Fruit fly (Drosophila melanogaster) whole organism, embryonic: ENCODE data around the gene CG43251.
A peak's percentile ranks its signal among the peaks of the same experiment; 100 is the strongest.

Source experiments
- CG10147 ChIP-seq: fragments of 200-800 bp; sonication (Bioruptor generic); optimal IDR thresholded peaks from 2 replicates; lab custom pipeline; 2019; ENCODE audit warnings: missing biosample characterization, mild to moderate bottlenecking, missing genetic modification characterization, moderate library complexity
- CG10366 ChIP-seq: fragments of 200-800 bp; sonication (Bioruptor generic); IDR thresholded peaks from 2 replicates; pipeline ENCODE4 v1.3.6; 2022; ENCODE audit warnings: missing biosample characterization, missing genetic modification characterization
- CG10543 ChIP-seq: fragments of 200-800 bp; sonication (Bioruptor generic); optimal IDR thresholded peaks from 3 replicates; lab custom pipeline; 2017; ENCODE audit warnings: missing biosample characterization, mild to moderate bottlenecking, missing genetic modification characterization, moderate library complexity
- CG10979 ChIP-seq: fragments of 200-800 bp; sonication (Bioruptor generic); optimal IDR thresholded peaks from 2 replicates; lab custom pipeline; 2018; ENCODE audit warnings: missing biosample characterization, mild to moderate bottlenecking, missing genetic modification characterization, moderate library complexity
- CG11085 ChIP-seq: fragments of 200-800 bp; sonication (Bioruptor generic); IDR thresholded peaks from 2 replicates; pipeline ENCODE4 v1.3.6; 2022; ENCODE audit warnings: missing biosample characterization, missing genetic modification characterization
- CG11504 ChIP-seq: fragments of 200-800 bp; sonication (Bioruptor generic); optimal IDR thresholded peaks from 3 replicates; lab custom pipeline; 2019; ENCODE audit warnings: missing biosample characterization, mild to moderate bottlenecking, missing genetic modification characterization, moderate library complexity
- CG12299 ChIP-seq: fragments of 200-800 bp; sonication (Bioruptor generic); optimal IDR thresholded peaks from 2 replicates; lab custom pipeline; 2018; ENCODE audit warnings: missing biosample characterization, mild to moderate bottlenecking, missing genetic modification characterization
- CG1233 ChIP-seq: fragments of 200-800 bp; sonication (Bioruptor generic); optimal IDR thresholded peaks from 4 replicates; lab custom pipeline; 2018; ENCODE audit warnings: missing biosample characterization, mild to moderate bottlenecking, missing genetic modification characterization
- CG13775 ChIP-seq: fragments of 200-800 bp; sonication (Bioruptor generic); optimal IDR thresholded peaks from 3 replicates; lab custom pipeline; 2017; ENCODE audit warnings: missing biosample characterization, mild to moderate bottlenecking, missing genetic modification characterization
- CG14710 ChIP-seq: fragments of 200-800 bp; sonication (Bioruptor generic); optimal IDR thresholded peaks from 3 replicates; lab custom pipeline; 2019; ENCODE audit warnings: missing biosample characterization, mild to moderate bottlenecking, missing genetic modification characterization, moderate library complexity
- CG15011 ChIP-seq: fragments of 200-800 bp; sonication (Bioruptor generic); optimal IDR thresholded peaks from 3 replicates; lab custom pipeline; 2018; ENCODE audit warnings: missing biosample characterization, mild to moderate bottlenecking, missing genetic modification characterization
- CG1647 ChIP-seq: fragments of 200-800 bp; sonication (Bioruptor generic); optimal IDR thresholded peaks from 3 replicates; lab custom pipeline; 2016; ENCODE audit warnings: missing biosample characterization, missing genetic modification characterization
- CG16813 ChIP-seq: fragments of 200-800 bp; sonication (Bioruptor generic); IDR thresholded peaks from 3 replicates; pipeline ENCODE4 v1.3.6; 2022; ENCODE audit warnings: missing biosample characterization, missing genetic modification characterization; ENCODE audit not compliant: partially characterized antibody
- CG17802 ChIP-seq: fragments of 200-800 bp; sonication (Bioruptor generic); optimal IDR thresholded peaks from 2 replicates; lab custom pipeline; 2018; ENCODE audit warnings: missing biosample characterization, mild to moderate bottlenecking, missing genetic modification characterization, moderate library complexity
- CG1792 ChIP-seq: fragments of 200-800 bp; sonication (Bioruptor generic); optimal IDR thresholded peaks from 2 replicates; lab custom pipeline; 2016; ENCODE audit warnings: missing biosample characterization, missing genetic modification characterization
- CG2875 ChIP-seq: fragments of 200-800 bp; sonication (Bioruptor generic); optimal IDR thresholded peaks from 2 replicates; lab custom pipeline; 2017; ENCODE audit warnings: missing biosample characterization, mild to moderate bottlenecking, missing genetic modification characterization, missing genetic modification reagents
- CG31365 ChIP-seq: fragments of 200-800 bp; sonication (Bioruptor generic); optimal IDR thresholded peaks from 2 replicates; lab custom pipeline; 2018; ENCODE audit warnings: missing biosample characterization, mild to moderate bottlenecking, missing genetic modification characterization
- CG3281 ChIP-seq: fragments of 200-800 bp; sonication (Bioruptor generic); optimal IDR thresholded peaks from 3 replicates; lab custom pipeline; 2017; ENCODE audit warnings: missing biosample characterization, mild to moderate bottlenecking, missing genetic modification characterization
- CG34376 ChIP-seq: fragments of 200-800 bp; sonication (Bioruptor generic); optimal IDR thresholded peaks from 2 replicates; lab custom pipeline; 2018; ENCODE audit warnings: missing biosample characterization, mild to moderate bottlenecking, missing genetic modification characterization
- CG3838 ChIP-seq: fragments of 200-800 bp; sonication (Bioruptor generic); optimal IDR thresholded peaks from 3 replicates; lab custom pipeline; 2016; ENCODE audit warnings: missing biosample characterization, missing genetic modification characterization
- CG3847 ChIP-seq: fragments of 200-800 bp; sonication (Bioruptor generic); IDR thresholded peaks from 2 replicates; pipeline ENCODE4 v1.3.6; 2022; ENCODE audit warnings: missing biosample characterization, missing genetic modification characterization
- CG4282 ChIP-seq: fragments of 200-800 bp; sonication (Bioruptor generic); optimal IDR thresholded peaks from 2 replicates; lab custom pipeline; 2016; ENCODE audit warnings: missing biosample characterization, missing genetic modification characterization
- CG7357 ChIP-seq: fragments of 200-800 bp; sonication (Bioruptor generic); IDR thresholded peaks from 3 replicates; pipeline ENCODE4 v1.3.6; 2022; ENCODE audit warnings: missing biosample characterization, missing genetic modification characterization
- CG7839 ChIP-seq: fragments of 200-800 bp; sonication (Bioruptor generic); optimal IDR thresholded peaks from 3 replicates; lab custom pipeline; 2018; ENCODE audit warnings: missing biosample characterization, mild to moderate bottlenecking, missing genetic modification characterization, moderate library complexity
- CG9797 ChIP-seq: fragments of 200-800 bp; sonication (Bioruptor generic); optimal IDR thresholded peaks from 3 replicates; lab custom pipeline; 2018; ENCODE audit warnings: missing biosample characterization, mild to moderate bottlenecking, missing genetic modification characterization
- Fer2 ChIP-seq: fragments of 200-800 bp; sonication (Bioruptor generic); optimal IDR thresholded peaks from 2 replicates; lab custom pipeline; 2018; ENCODE audit warnings: missing biosample characterization, mild to moderate bottlenecking, missing genetic modification characterization, moderate library complexity
- Fer3 ChIP-seq: fragments of 200-800 bp; sonication (Bioruptor generic); optimal IDR thresholded peaks from 2 replicates; lab custom pipeline; 2018; ENCODE audit warnings: missing biosample characterization, mild to moderate bottlenecking, missing genetic modification characterization, moderate library complexity
- Gug ChIP-seq: fragments of 200-800 bp; sonication (Bioruptor generic); IDR thresholded peaks from 4 replicates; pipeline ENCODE4 v1.3.6; 2022; ENCODE audit warnings: missing biosample characterization, missing genetic modification characterization
- Hr78 ChIP-seq, 2 experiments: fragments of 200-800 bp in 1 of 2; fragments of >200 bp in 1 of 2; sonication (Bioruptor generic) in 1 of 2; optimal IDR thresholded peaks; 2 replicates each; lab custom pipeline; 2017 to 2019; ENCODE audit warnings: missing biosample characterization in 2 of 2, missing genetic modification characterization in 2 of 2, mild to moderate bottlenecking in 1 of 2, moderate library complexity in 1 of 2
- Jarid2 ChIP-seq: fragments of 200-800 bp; sonication (Bioruptor generic); optimal IDR thresholded peaks from 3 replicates; lab custom pipeline; 2017; ENCODE audit warnings: mild to moderate bottlenecking, missing biosample characterization, missing genetic modification reagents, missing genetic modification characterization
- Med ChIP-seq: fragments of 200-800 bp; sonication (Bioruptor generic); peaks from one replicate; lab custom pipeline; 2016; ENCODE audit warnings: missing biosample characterization, missing genetic modification characterization, mild to moderate bottlenecking, inconsistent platforms, moderate library complexity
- Myb ChIP-seq: fragments of 200-800 bp; sonication (Bioruptor generic); optimal IDR thresholded peaks from 2 replicates; lab custom pipeline; 2016; ENCODE audit warnings: missing biosample characterization, missing genetic modification characterization
- NC2β ChIP-seq: fragments of 200-800 bp; sonication (Bioruptor generic); optimal IDR thresholded peaks from 2 replicates; lab custom pipeline; 2016; ENCODE audit warnings: missing biosample characterization, missing genetic modification characterization
- Nf-YC ChIP-seq: fragments of 200-800 bp; optimal IDR thresholded peaks from 3 replicates; lab custom pipeline; 2019; ENCODE audit warnings: missing biosample characterization, mild to moderate bottlenecking, missing genetic modification characterization, moderate library complexity
- cad ChIP-seq: fragments of >200 bp; optimal IDR thresholded peaks from 2 replicates; lab custom pipeline; 2017; ENCODE audit warnings: missing biosample characterization, missing genetic modification characterization
- chn ChIP-seq: fragments of 200-800 bp; sonication (Bioruptor generic); optimal IDR thresholded peaks from 2 replicates; lab custom pipeline; 2016; ENCODE audit warnings: missing biosample characterization, missing genetic modification characterization
- crp ChIP-seq, 2 experiments: fragments of 200-800 bp; sonication (Bioruptor generic); optimal IDR thresholded peaks; 2 replicates in 1 of 2; 3 replicates in 1 of 2; lab custom pipeline; 2017; ENCODE audit warnings: missing biosample characterization in 2 of 2, missing genetic modification characterization in 2 of 2, mild to moderate bottlenecking in 1 of 2, moderate library complexity in 1 of 2
- grn ChIP-seq: fragments of 200-800 bp; sonication (Bioruptor generic); optimal IDR thresholded peaks from 3 replicates; lab custom pipeline; 2017; ENCODE audit warnings: missing biosample characterization, missing genetic modification characterization
- kni ChIP-seq: fragments of 200-800 bp; sonication (Bioruptor generic); optimal IDR thresholded peaks from 3 replicates; lab custom pipeline; 2017; ENCODE audit warnings: mild to moderate bottlenecking, missing biosample characterization, missing genetic modification reagents, missing genetic modification characterization
- pb ChIP-seq: fragments of 200-800 bp; sonication (Bioruptor generic); optimal IDR thresholded peaks from 3 replicates; lab custom pipeline; 2016; ENCODE audit warnings: missing biosample characterization, missing genetic modification characterization
- peb ChIP-seq: fragments of 200-800 bp; sonication (Bioruptor generic); IDR thresholded peaks from 2 replicates; pipeline ENCODE4 v1.3.6; 2022; ENCODE audit warnings: missing biosample characterization, missing genetic modification characterization
- prd ChIP-seq, 3 experiments: fragments of >200 bp in 2 of 3; fragments of 200-800 bp in 1 of 3; sonication (Bioruptor generic) in 1 of 3; optimal IDR thresholded peaks in 2 of 3; IDR thresholded peaks in 1 of 3; 2 replicates in 2 of 3; 3 replicates in 1 of 3; pipeline versions ENCODE4 v1.3.6 to Lab custom; 2017 to 2022; ENCODE audit warnings: missing biosample characterization in 1 of 3, missing genetic modification characterization in 1 of 3
- sr ChIP-seq: fragments of 200-800 bp; sonication (Bioruptor generic); IDR thresholded peaks from 3 replicates; pipeline ENCODE4 v1.3.6; 2022; ENCODE audit warnings: missing biosample characterization, missing genetic modification characterization
- wor ChIP-seq: fragments of 200-800 bp; sonication (Bioruptor generic); IDR thresholded peaks from 2 replicates; pipeline ENCODE4 v1.3.6; 2022; ENCODE audit warnings: missing biosample characterization, missing genetic modification characterization
- zen ChIP-seq: fragments of 200-800 bp; sonication (Bioruptor generic); optimal IDR thresholded peaks from 3 replicates; lab custom pipeline; 2018; ENCODE audit warnings: missing biosample characterization, mild to moderate bottlenecking, missing genetic modification characterization, moderate library complexity

The CG43251 gene

dm6 chr3L:20784812-20785671, 26.4 kb downstream of the CG43251 start (continued):
- TF ChIP-seq CG3847 (GFP tag; lab: Robert Waterston, UW) (no peak), CG4282 (GFP tag; lab: Kevin White, UChicago) (no peak), CG1792 (no peak), wor (GFP tag; lab: Robert Waterston, UW) (no peak), Jarid2 (GFP tag; lab: Kevin White, UChicago) (peak; percentile 85), Gug (GFP tag; lab: Robert Waterston, UW) (0 out of 4 replicates have a peak, but pooled peaks have one; percentile 39), CG3281 (peak; percentile 68), CG11504 (tag; lab: Kevin White, UChicago) (peak; percentile 61), pb (GFP tag; lab: Kevin White, UChicago) (no peak), CG9797 (GFP tag; lab: Kevin White, UChicago) (no peak), CG10147 (peak; percentile 48), grn (GFP tag; lab: Kevin White, UChicago) (peak; percentile 92), Myb (GFP tag; lab: Kevin White, UChicago) (peak; percentile 49), CG2875 (GFP tag; lab: Kevin White, UChicago) (no peak), cad (GFP tag; lab: Kevin White, UChicago) (peak; percentile 19), CG10543 (GFP tag; lab: Kevin White, UChicago) (peak; percentile 59), CG7357 (GFP tag; lab: Robert Waterston, UW) (no peak), zen (tag; lab: Kevin White, UChicago) (peak; percentile 46)

- no peak for TF ChIP-seq kni (GFP tag; lab: Kevin White, UChicago)
- TF ChIP-seq CG3838 (GFP tag; lab: Kevin White, UChicago) = no peak
- TF ChIP-seq NC2β (GFP tag; lab: Kevin White, UChicago) = no peak
- no peak for TF ChIP-seq sr (GFP tag; lab: Robert Waterston, UW)
- TF ChIP-seq chn = no peak
- no peak for TF ChIP-seq CG7839 (tag; lab: Kevin White, UChicago)
- TF ChIP-seq crp (GFP tag; optimal IDR thresholded peaks at IDR 0.05; lab: Kevin White, UChicago) = no peak
- no peak for TF ChIP-seq CG3281
- no peak for TF ChIP-seq Fer2 (tag; lab: Kevin White, UChicago)
- TF ChIP-seq CG11085 (GFP tag; lab: Robert Waterston, UW) = no peak
- no peak for TF ChIP-seq prd (optimal IDR thresholded peaks at IDR 0.05; lab: Kevin White, UChicago)
- TF ChIP-seq prd (GFP tag; IDR thresholded peaks at IDR 0.05; lab: Robert Waterston, UW) = no peak
- no peak for TF ChIP-seq CG7357 (GFP tag; lab: Robert Waterston, UW)
- TF ChIP-seq CG16813 (GFP tag; lab: Robert Waterston, UW) = peak; percentile 99
- TF ChIP-seq CG11504 (tag; lab: Kevin White, UChicago) = no peak
- TF ChIP-seq CG31365 (tag; lab: Kevin White, UChicago) = no peak
- no peak for TF ChIP-seq CG1233 (GFP tag; lab: Kevin White, UChicago)
- peak; percentile 4 for TF ChIP-seq CG12299 (tag; lab: Kevin White, UChicago)
- no peak for TF ChIP-seq CG10543 (GFP tag; lab: Kevin White, UChicago)
- peak; percentile 32 for TF ChIP-seq CG34376
- TF ChIP-seq CG1647 (GFP tag; lab: Kevin White, UChicago) = no peak
- TF ChIP-seq Med (GFP tag; lab: Kevin White, UChicago) = peak; percentile 82
- peak; percentile 61 for TF ChIP-seq CG14710
- TF ChIP-seq CG13775 (GFP tag; lab: Kevin White, UChicago) = no peak
- no peak for TF ChIP-seq CG17802
- TF ChIP-seq CG10979 (tag; lab: Kevin White, UChicago) = peak; percentile 6
- no peak for TF ChIP-seq Fer3
- TF ChIP-seq Nf-YC (tag; lab: Kevin White, UChicago) = peak; percentile 3
- no peak for TF ChIP-seq CG15011
- no peak for TF ChIP-seq CG10366 (GFP tag; lab: Robert Waterston, UW)
- no peak for TF ChIP-seq peb (GFP tag; lab: Robert Waterston, UW)
- no peak for TF ChIP-seq Hr78 (GFP tag; optimal IDR thresholded peaks at IDR 0.05; lab: Kevin White, UChicago)
Measured at dm6 chr3L:20785742-20786427, 27.2 kb downstream of the CG43251 start, which contains the start of gene Pcif1. Pcif1 (minus strand) TSS chr3L:20786197.
